Fruit fly (Drosophila melanogaster) whole organism, embryonic: ENCODE data around the gene CG6527.

Experiments
- ATbp ChIP-seq: fragments of 200-800 bp; sonication (Bioruptor generic); optimal IDR thresholded peaks from 2 replicates; lab custom pipeline; 2017; ENCODE audit warnings: missing biosample characterization, mild to moderate bottlenecking, missing genetic modification characterization, missing genetic modification reagents
- BtbVII ChIP-seq: fragments of 200-800 bp; sonication (Bioruptor generic); optimal IDR thresholded peaks from 3 replicates; lab custom pipeline; 2017; ENCODE audit warnings: missing biosample characterization, mild to moderate bottlenecking, missing genetic modification characterization
- CG11398 ChIP-seq: fragments of 200-800 bp; sonication (Bioruptor generic); optimal IDR thresholded peaks from 2 replicates; lab custom pipeline; 2016; ENCODE audit warnings: missing biosample characterization, missing genetic modification characterization
- CG13123 ChIP-seq: fragments of 200-800 bp; sonication (Bioruptor generic); optimal IDR thresholded peaks from 2 replicates; lab custom pipeline; 2016; ENCODE audit warnings: missing biosample characterization, missing genetic modification characterization
- CG14710 ChIP-seq: fragments of 200-800 bp; sonication (Bioruptor generic); optimal IDR thresholded peaks from 3 replicates; lab custom pipeline; 2019; ENCODE audit warnings: missing biosample characterization, mild to moderate bottlenecking, missing genetic modification characterization, moderate library complexity
- CG15696 ChIP-seq: fragments of 200-800 bp; sonication (Bioruptor generic); optimal IDR thresholded peaks from 2 replicates; lab custom pipeline; 2019; ENCODE audit warnings: missing biosample characterization, mild to moderate bottlenecking, missing genetic modification characterization, moderate library complexity
- CG1832 ChIP-seq: fragments of 200-800 bp; sonication (Bioruptor generic); optimal IDR thresholded peaks from 2 replicates; lab custom pipeline; 2017; ENCODE audit warnings: missing biosample characterization, mild to moderate bottlenecking, missing genetic modification characterization, inconsistent platforms
- CG18619 ChIP-seq: fragments of 200-800 bp; sonication (Bioruptor generic); optimal IDR thresholded peaks from 3 replicates; lab custom pipeline; 2017; ENCODE audit warnings: missing biosample characterization, mild to moderate bottlenecking, missing genetic modification characterization
- CG2202 ChIP-seq: fragments of 200-800 bp; sonication (Bioruptor generic); optimal IDR thresholded peaks from 2 replicates; lab custom pipeline; 2018; ENCODE audit warnings: missing biosample characterization, mild to moderate bottlenecking, missing genetic modification characterization
- CG32532 ChIP-seq: fragments of 200-800 bp; sonication (Bioruptor generic); IDR thresholded peaks from 2 replicates; pipeline ENCODE4 v1.3.6; 2022; ENCODE audit warnings: missing biosample characterization, missing genetic modification characterization
- CG3847 ChIP-seq: fragments of 200-800 bp; sonication (Bioruptor generic); IDR thresholded peaks from 2 replicates; pipeline ENCODE4 v1.3.6; 2022; ENCODE audit warnings: missing biosample characterization, missing genetic modification characterization
- CG5953 ChIP-seq: fragments of 200-800 bp; sonication (Bioruptor generic); IDR thresholded peaks from 2 replicates; pipeline ENCODE4 v1.3.6; 2022; ENCODE audit warnings: missing biosample characterization, missing genetic modification characterization
- CG8290 ChIP-seq, 3 experiments: fragments of 200-800 bp; sonication (Bioruptor generic); optimal IDR thresholded peaks; 2 replicates each; lab custom pipeline; 2016 to 2019; ENCODE audit warnings: missing biosample characterization in 3 of 3, missing genetic modification characterization in 3 of 3, mild to moderate bottlenecking in 2 of 3, moderate library complexity in 1 of 3
- CG9876 ChIP-seq: fragments of 200-800 bp; sonication (Bioruptor generic); optimal IDR thresholded peaks from 2 replicates; lab custom pipeline; 2016; ENCODE audit warnings: missing biosample characterization, missing genetic modification characterization
- CTCF ChIP-seq: fragments of 200-800 bp; sonication (Bioruptor generic); optimal IDR thresholded peaks from 2 replicates; lab custom pipeline; 2017; ENCODE audit warnings: missing biosample characterization, mild to moderate bottlenecking, missing genetic modification characterization, moderate library complexity
- Dip2 ChIP-seq: fragments of 200-800 bp; sonication (Bioruptor generic); IDR thresholded peaks from 2 replicates; pipeline ENCODE4 v1.3.6; 2022; ENCODE audit warnings: missing biosample characterization, missing genetic modification characterization
- Doc2 ChIP-seq: fragments of 200-800 bp; sonication (Bioruptor generic); IDR thresholded peaks from 2 replicates; pipeline ENCODE4 v1.3.6; 2022; ENCODE audit warnings: missing biosample characterization, missing genetic modification characterization
- Fer2 ChIP-seq: fragments of 200-800 bp; sonication (Bioruptor generic); optimal IDR thresholded peaks from 2 replicates; lab custom pipeline; 2018; ENCODE audit warnings: missing biosample characterization, mild to moderate bottlenecking, missing genetic modification characterization, moderate library complexity
- HLH4C ChIP-seq: fragments of 200-800 bp; sonication (Bioruptor generic); IDR thresholded peaks from 3 replicates; pipeline ENCODE4 v1.3.6; 2022; ENCODE audit warnings: missing biosample characterization, missing genetic modification characterization; ENCODE audit not compliant: partially characterized antibody
- HLHmδ ChIP-seq: fragments of 200-800 bp; sonication (Bioruptor generic); optimal IDR thresholded peaks from 2 replicates; lab custom pipeline; 2018; ENCODE audit warnings: missing biosample characterization, mild to moderate bottlenecking, missing genetic modification characterization, moderate library complexity
- Hey ChIP-seq: fragments of 200-800 bp; sonication (Bioruptor generic); optimal IDR thresholded peaks from 3 replicates; lab custom pipeline; 2018; ENCODE audit warnings: missing biosample characterization, mild to moderate bottlenecking, missing genetic modification characterization
- Hsf ChIP-seq: fragments of 200-800 bp; sonication (Bioruptor generic); optimal IDR thresholded peaks from 3 replicates; lab custom pipeline; 2016; ENCODE audit warnings: missing biosample characterization, missing genetic modification characterization
- Neu2 ChIP-seq: fragments of 200-800 bp; sonication (Bioruptor generic); optimal IDR thresholded peaks from 3 replicates; lab custom pipeline; 2016; ENCODE audit warnings: missing biosample characterization, missing genetic modification characterization, borderline replicate concordance
- Oli ChIP-seq: fragments of 200-800 bp; sonication (Bioruptor generic); optimal IDR thresholded peaks from 2 replicates; lab custom pipeline; 2018; ENCODE audit warnings: missing biosample characterization, mild to moderate bottlenecking, missing genetic modification characterization, moderate library complexity
- Ptx1 ChIP-seq: fragments of 200-800 bp; sonication (Bioruptor generic); IDR thresholded peaks from 2 replicates; pipeline ENCODE4 v1.3.6; 2022; ENCODE audit warnings: missing biosample characterization, missing genetic modification characterization
- Sry-δ ChIP-seq: fragments of 200-800 bp; sonication (Bioruptor generic); optimal IDR thresholded peaks from 2 replicates; lab custom pipeline; 2016; ENCODE audit warnings: missing biosample characterization, missing genetic modification characterization
- az2 ChIP-seq: fragments of 200-800 bp; sonication (Bioruptor generic); optimal IDR thresholded peaks from 3 replicates; lab custom pipeline; 2016; ENCODE audit warnings: missing biosample characterization, missing genetic modification characterization
- br ChIP-seq: fragments of >200 bp; optimal IDR thresholded peaks from 2 replicates; lab custom pipeline; 2017
- bsh ChIP-seq, 2 experiments: fragments of 200-800 bp; sonication (Bioruptor generic); optimal IDR thresholded peaks; 2 replicates each; lab custom pipeline; 2017 to 2018; ENCODE audit warnings: mild to moderate bottlenecking in 2 of 2, missing biosample characterization in 2 of 2, missing genetic modification characterization in 2 of 2, moderate library complexity in 1 of 2
- caup ChIP-seq: fragments of 200-800 bp; sonication (Bioruptor generic); optimal IDR thresholded peaks from 3 replicates; lab custom pipeline; 2017; ENCODE audit warnings: missing biosample characterization, mild to moderate bottlenecking, missing genetic modification characterization, moderate library complexity; ENCODE audit not compliant: severe bottlenecking
- chif ChIP-seq, 2 experiments: fragments of 200-800 bp; sonication (Bioruptor generic); optimal IDR thresholded peaks; 3 replicates each; lab custom pipeline; 2016; ENCODE audit warnings: missing biosample characterization in 2 of 2, missing genetic modification characterization in 2 of 2
- chn ChIP-seq: fragments of 200-800 bp; sonication (Bioruptor generic); optimal IDR thresholded peaks from 2 replicates; lab custom pipeline; 2016; ENCODE audit warnings: missing biosample characterization, missing genetic modification characterization
- da ChIP-seq: fragments of 200-800 bp; sonication (Bioruptor generic); optimal IDR thresholded peaks from 2 replicates; lab custom pipeline; 2016; ENCODE audit warnings: missing biosample characterization, missing genetic modification characterization
- eve ChIP-seq, 2 experiments: fragments of >200 bp; optimal IDR thresholded peaks; 2 replicates each; lab custom pipeline; 2017; ENCODE audit warnings: missing biosample characterization in 2 of 2, missing genetic modification characterization in 2 of 2
- fu2 ChIP-seq: fragments of 200-800 bp; sonication (Bioruptor generic); optimal IDR thresholded peaks from 2 replicates; lab custom pipeline; 2016; ENCODE audit warnings: missing biosample characterization, missing genetic modification characterization
- lab ChIP-seq: fragments of 200-800 bp; sonication (Bioruptor generic); optimal IDR thresholded peaks from 3 replicates; lab custom pipeline; 2017; ENCODE audit warnings: missing biosample characterization, missing genetic modification characterization, mild to moderate bottlenecking, moderate library complexity, missing genetic modification reagents
- lov ChIP-seq, 2 experiments: fragments of 200-800 bp in 1 of 2; fragments of >200 bp in 1 of 2; sonication (Bioruptor generic) in 1 of 2; IDR thresholded peaks in 1 of 2; optimal IDR thresholded peaks in 1 of 2; 2 replicates in 1 of 2; 3 replicates in 1 of 2; pipeline versions ENCODE4 v1.3.6 to Lab custom; 2017 to 2022; ENCODE audit warnings: missing biosample characterization in 1 of 2, missing genetic modification characterization in 1 of 2
- mld ChIP-seq: fragments of 200-800 bp; sonication (Bioruptor generic); IDR thresholded peaks from 3 replicates; pipeline ENCODE4 v1.3.6; 2022; ENCODE audit warnings: missing biosample characterization, missing genetic modification characterization; ENCODE audit not compliant: partially characterized antibody
- nau ChIP-seq: fragments of 200-800 bp; sonication (Bioruptor generic); optimal IDR thresholded peaks from 3 replicates; lab custom pipeline; 2017; ENCODE audit warnings: missing biosample characterization, mild to moderate bottlenecking, missing genetic modification characterization, missing genetic modification reagents
- pan ChIP-seq, 4 experiments: fragments of >200 bp in 3 of 4; fragments of 200-800 bp in 1 of 4; sonication (Bioruptor generic) in 1 of 4; optimal IDR thresholded peaks in 3 of 4; IDR thresholded peaks in 1 of 4; 2 replicates each; pipeline versions ENCODE4 v1.3.6 to Lab custom; 2017 to 2022; ENCODE audit warnings: missing biosample characterization in 2 of 4, missing genetic modification characterization in 2 of 4, mixed read lengths in 1 of 4
- ranshi ChIP-seq: fragments of 200-800 bp; sonication (Bioruptor generic); IDR thresholded peaks from 2 replicates; pipeline ENCODE4 v1.3.6; 2022; ENCODE audit warnings: missing biosample characterization, missing genetic modification characterization
- row ChIP-seq: fragments of 200-800 bp; sonication (Bioruptor generic); IDR thresholded peaks from 3 replicates; pipeline ENCODE4 v1.3.6; 2022; ENCODE audit warnings: missing biosample characterization, missing genetic modification characterization
- sna ChIP-seq: fragments of 200-800 bp; sonication (Bioruptor generic); IDR thresholded peaks from 2 replicates; pipeline ENCODE4 v1.3.6; 2022; ENCODE audit warnings: missing biosample characterization, missing genetic modification characterization; ENCODE audit not compliant: partially characterized antibody
- ssp ChIP-seq: fragments of 200-800 bp; sonication (Bioruptor generic); IDR thresholded peaks from 2 replicates; pipeline ENCODE4 v1.3.6; 2022; ENCODE audit warnings: missing biosample characterization, missing genetic modification characterization
- stwl ChIP-seq: fragments of 200-800 bp; sonication (Bioruptor generic); optimal IDR thresholded peaks from 3 replicates; lab custom pipeline; 2018; ENCODE audit warnings: missing biosample characterization, mild to moderate bottlenecking, missing genetic modification characterization, moderate library complexity
- ttk ChIP-seq: fragments of 200-800 bp; sonication (Bioruptor generic); IDR thresholded peaks from 2 replicates; pipeline ENCODE4 v2.1.2; 2022; ENCODE audit warnings: missing biosample characterization, missing genetic modification characterization
- zen2 ChIP-seq: fragments of 200-800 bp; sonication (Bioruptor generic); IDR thresholded peaks from 3 replicates; pipeline ENCODE4 v1.3.6; 2022; ENCODE audit warnings: missing biosample characterization, missing genetic modification characterization; ENCODE audit not compliant: partially characterized antibody
- zfh1 ChIP-seq: fragments of 200-800 bp; sonication (Bioruptor generic); IDR thresholded peaks from 3 replicates; pipeline ENCODE4 v1.3.6; 2022; ENCODE audit warnings: missing biosample characterization, missing genetic modification characterization
- zfh2 ChIP-seq: fragments of 200-800 bp; sonication (Bioruptor generic); optimal IDR thresholded peaks from 2 replicates; lab custom pipeline; 2016; ENCODE audit warnings: missing biosample characterization, missing genetic modification characterization

CG6527 gene

DNA sequence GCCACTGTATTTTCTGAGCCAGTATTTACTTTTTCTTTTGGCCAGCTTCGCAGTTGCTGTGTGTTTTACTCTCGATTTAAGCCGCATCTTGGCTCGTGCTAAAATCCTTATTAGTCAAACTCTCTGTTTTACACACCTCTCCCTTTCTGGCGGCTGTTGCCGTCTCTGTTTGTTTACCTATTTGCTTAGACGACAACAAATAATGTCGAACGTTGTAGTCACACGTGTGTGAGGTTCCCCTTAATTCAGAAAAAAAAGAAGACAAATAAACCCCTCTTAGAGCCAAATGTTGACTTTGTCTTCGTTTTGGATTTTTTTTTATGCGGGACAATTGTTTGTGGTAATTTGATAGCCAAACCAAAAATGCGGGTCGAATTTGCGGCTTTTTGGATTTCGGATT is 39.9 kb downstream of the CG6527 start (continued):
- no peak for TF ChIP-seq pan (optimal IDR thresholded peaks at IDR 0.05; lab: Kevin White, UChicago)
- peak in 1 of 2 experiments; percentile 71 for TF ChIP-seq pan (GFP tag; optimal IDR thresholded peaks at IDR 0.05 in 1 of 2, IDR thresholded peaks at IDR 0.05 in 1 of 2)
- peak; percentile 98 for TF ChIP-seq CG15696
- TF ChIP-seq lov (optimal IDR thresholded peaks at IDR 0.05; lab: Kevin White, UChicago): no peak
- peak; percentile 82; the same call in 1 of the 3 replicates for TF ChIP-seq lov (GFP tag; IDR thresholded peaks at IDR 0.05; lab: Robert Waterston, UW)
- peak; percentile 93 for TF ChIP-seq CG14710 (tag; lab: Kevin White, UChicago)
- TF ChIP-seq chif (GFP tag; optimal IDR thresholded peaks at IDR 0.05; lab: Kevin White, UChicago): peak; percentile 71 to 84
- peak; percentile 96 for TF ChIP-seq HLHmδ (GFP tag; lab: Kevin White, UChicago)
- TF ChIP-seq bsh (GFP tag; optimal IDR thresholded peaks at IDR 0.05; lab: Kevin White, UChicago): peak in 1 of 2 experiments; percentile 81
- TF ChIP-seq zen2 (GFP tag; lab: Robert Waterston, UW): no peak
- TF ChIP-seq CG2202 (tag; lab: Kevin White, UChicago): peak; percentile 97
- TF ChIP-seq Sry-δ (GFP tag; lab: Kevin White, UChicago): peak; percentile 37
- TF ChIP-seq CG1832 (GFP tag; lab: Kevin White, UChicago): no peak
- TF ChIP-seq lab (GFP tag; lab: Kevin White, UChicago): peak; percentile 85
- no peak for TF ChIP-seq br (lab: Kevin White, UChicago)
- TF ChIP-seq zfh2 (GFP tag; lab: Kevin White, UChicago): no peak
- TF ChIP-seq ssp: no peak
- peak; percentile 89 for TF ChIP-seq CG13123
- TF ChIP-seq ATbp (GFP tag; lab: Kevin White, UChicago): peak; percentile 95
- peak; percentile 92 for TF ChIP-seq CG8290 (GFP tag; optimal IDR thresholded peaks at IDR 0.05; lab: Kevin White, UChicago)
- TF ChIP-seq CG8290 (tag; optimal IDR thresholded peaks at IDR 0.05; lab: Kevin White, UChicago): peak; percentile 68 to 95
- 0 out of 2 replicates have a peak, but pooled peaks have one; percentile 50 for TF ChIP-seq CG5953 (GFP tag; lab: Robert Waterston, UW)
- peak; percentile 54 for TF ChIP-seq Oli
- no peak for TF ChIP-seq Doc2 (GFP tag; lab: Robert Waterston, UW)
- TF ChIP-seq mld (GFP tag; lab: Robert Waterston, UW): no peak
- TF ChIP-seq Hey (tag; lab: Kevin White, UChicago): peak; percentile 87
- TF ChIP-seq HLH4C (GFP tag; lab: Robert Waterston, UW): no peak
- no peak for TF ChIP-seq row (GFP tag; lab: Robert Waterston, UW)
- TF ChIP-seq caup (GFP tag; lab: Kevin White, UChicago): peak; percentile 85
- no peak for TF ChIP-seq Ptx1
- TF ChIP-seq ttk: peak; percentile 10; the same call in 1 of the 2 replicates
- TF ChIP-seq nau (GFP tag; lab: Kevin White, UChicago): peak; percentile 86
- TF ChIP-seq BtbVII: peak; percentile 72
- TF ChIP-seq CTCF (GFP tag; lab: Kevin White, UChicago): peak; percentile 50
- TF ChIP-seq CG32532 (GFP tag; lab: Robert Waterston, UW): peak; percentile 43; the same call in 1 of the 2 replicates
- TF ChIP-seq ranshi (GFP tag; lab: Robert Waterston, UW): peak; percentile 64; the same call in 1 of the 2 replicates
- TF ChIP-seq zfh1 (GFP tag; lab: Robert Waterston, UW): peak; percentile 86
- TF ChIP-seq sna (GFP tag; lab: Robert Waterston, UW): no peak
- peak; percentile 38 for TF ChIP-seq az2 (GFP tag; lab: Kevin White, UChicago)
- no peak for TF ChIP-seq eve (GFP tag; optimal IDR thresholded peaks at IDR 0.05; lab: Kevin White, UChicago)
- TF ChIP-seq stwl (tag; lab: Kevin White, UChicago): peak; percentile 69
- TF ChIP-seq Hsf: peak; percentile 53
- TF ChIP-seq Neu2: peak; percentile 21
- peak; percentile 11 for TF ChIP-seq fu2 (GFP tag; lab: Kevin White, UChicago)
- TF ChIP-seq Fer2 (tag; lab: Kevin White, UChicago): peak; percentile 4
- TF ChIP-seq CG11398 (GFP tag; lab: Kevin White, UChicago): peak; percentile 89
- peak; percentile 84 for TF ChIP-seq CG18619
- TF ChIP-seq CG3847 (GFP tag; lab: Robert Waterston, UW): no peak
- TF ChIP-seq chn (GFP tag; lab: Kevin White, UChicago): peak; percentile 71
- TF ChIP-seq CG9876: peak; percentile 83
- peak; percentile 77 for TF ChIP-seq da (GFP tag; lab: Kevin White, UChicago)
- no peak for TF ChIP-seq Dip2 (GFP tag; lab: Robert Waterston, UW)
